Worm (Caenorhabditis elegans) whole organism, midembryonic: ENCODE results near the gene Y62E10A.3.

Experiments used
- T22C8.4 ChIP-seq: fragments of 200-800 bp; sonication (Bioruptor generic); IDR thresholded peaks from 2 replicates; pipeline ENCODE4 v1.3.6; 2022; ENCODE audit warnings: missing genetic modification characterization, missing compliant biosample characterization
- cog-1 ChIP-seq: sonication (generic microtip); optimal IDR thresholded peaks from 2 replicates; lab custom pipeline; 2016; ENCODE audit warnings: missing genetic modification characterization, missing compliant biosample characterization
- flt-1 ChIP-seq: fragments of 200-800 bp; sonication (Bioruptor generic); IDR thresholded peaks from 2 replicates; pipeline ENCODE4 v1.3.6; 2022; ENCODE audit warnings: missing genetic modification characterization, missing compliant biosample characterization
- klf-2 ChIP-seq: fragments of 200-800 bp; sonication (Bioruptor generic); conservative IDR thresholded peaks from 2 replicates; pipeline ENCODE4 v1.3.6; 2022; ENCODE audit warnings: missing genetic modification reagents, missing genetic modification characterization, missing compliant biosample characterization
- med-1 ChIP-seq: sonication (generic microtip); optimal IDR thresholded peaks from 2 replicates; lab custom pipeline; 2017; ENCODE audit warnings: missing genetic modification characterization, mild to moderate bottlenecking, missing compliant biosample characterization, antibody characterized with exemption, missing genetic modification reagents; ENCODE audit not compliant: insufficient read depth
- ref-1 ChIP-seq: fragments of 200-800 bp; sonication (Bioruptor generic); conservative IDR thresholded peaks from 2 replicates; pipeline ENCODE4 v1.3.6; 2022; ENCODE audit warnings: missing genetic modification reagents, missing genetic modification characterization, missing compliant biosample characterization
- tab-1 ChIP-seq: fragments of 200-800 bp; sonication (Bioruptor generic); IDR thresholded peaks from 2 replicates; pipeline ENCODE4 v1.3.6; 2022; ENCODE audit warnings: missing genetic modification characterization, missing compliant biosample characterization
- ztf-23 ChIP-seq: fragments of 200-800 bp; sonication (Bioruptor generic); IDR thresholded peaks from 2 replicates; pipeline ENCODE4 v1.3.6; 2022; ENCODE audit warnings: missing genetic modification reagents, missing genetic modification characterization, missing compliant biosample characterization
- ztf-29 ChIP-seq: fragments of 200-800 bp; sonication (Bioruptor generic); IDR thresholded peaks from 2 replicates; pipeline ENCODE4 v1.3.6; 2022; ENCODE audit warnings: missing genetic modification reagents, missing genetic modification characterization, missing compliant biosample characterization

Gene Y62E10A.3

ce11 chrIV:13348592-13348991 lies 11.5 kb downstream of the Y62E10A.3 start, which contains the start of gene W02A2.12:
W02A2.12 (minus strand) TSS chrIV:13348831.
- no peak for TF ChIP-seq cog-1
- no peak for TF ChIP-seq klf-2
- no peak for TF ChIP-seq med-1 (GFP tag; lab: Kevin White, UChicago)
- TF ChIP-seq T22C8.4 (GFP tag; lab: Robert Waterston, UW): no peak
- TF ChIP-seq flt-1 (GFP tag; lab: Robert Waterston, UW): no peak
- no peak for TF ChIP-seq ztf-23 (GFP tag; lab: Robert Waterston, UW)
- TF ChIP-seq ztf-29 (GFP tag; lab: Robert Waterston, UW): no peak
- no peak for TF ChIP-seq ref-1 (GFP tag; lab: Robert Waterston, UW)

- TF ChIP-seq klf-2 (no peak), cog-1 (no peak), ztf-23 (GFP tag; lab: Robert Waterston, UW) (no peak), ztf-29 (GFP tag; lab: Robert Waterston, UW) (no peak), T22C8.4 (GFP tag; lab: Robert Waterston, UW) (no peak), ref-1 (GFP tag; lab: Robert Waterston, UW) (no peak)
Observed at ce11 chrIV:13347232-13347715, 12.8 kb downstream of the Y62E10A.3 start, which contains the start of gene W02A2.9. W02A2.9 (plus strand) TSS chrIV:13347665.

ce11 chrIV:13346078-13346477 lies 14.0 kb downstream of the Y62E10A.3 start:
- TF ChIP-seq med-1 (GFP tag; lab: Kevin White, UChicago) (no peak), ref-1 (GFP tag; lab: Robert Waterston, UW) (no peak), tab-1 (GFP tag; lab: Robert Waterston, UW) (no peak)

ce11 chrIV:13342555-13342954 lies 17.5 kb downstream of the Y62E10A.3 start, which contains the start of gene W02A2.5:
W02A2.5 (plus strand) TSS chrIV:13342855.
- TF ChIP-seq tab-1 (GFP tag; lab: Robert Waterston, UW): no peak
- TF ChIP-seq klf-2: no peak
- TF ChIP-seq ref-1 (GFP tag; lab: Robert Waterston, UW): no peak
- TF ChIP-seq med-1 (GFP tag; lab: Kevin White, UChicago): no peak
- TF ChIP-seq T22C8.4 (GFP tag; lab: Robert Waterston, UW): no peak
- TF ChIP-seq flt-1 (GFP tag; lab: Robert Waterston, UW): no peak
- no peak for TF ChIP-seq ztf-29 (GFP tag; lab: Robert Waterston, UW)

- TF ChIP-seq klf-2 (no peak), cog-1 (no peak), T22C8.4 (GFP tag; lab: Robert Waterston, UW) (no peak), ref-1 (GFP tag; lab: Robert Waterston, UW) (no peak), flt-1 (GFP tag; lab: Robert Waterston, UW) (no peak), tab-1 (GFP tag; lab: Robert Waterston, UW) (no peak), med-1 (GFP tag; lab: Kevin White, UChicago) (no peak), ztf-23 (GFP tag; lab: Robert Waterston, UW) (no peak), ztf-29 (GFP tag; lab: Robert Waterston, UW) (no peak)
Observed at ce11 chrIV:13334287-13334686, 25.8 kb downstream of the Y62E10A.3 start.

ce11 chrIV:13331285-13331684 lies 28.8 kb downstream of the Y62E10A.3 start, which contains the start of gene pqn-74:
pqn-74 (minus strand) TSS chrIV:13331406.
- TF ChIP-seq klf-2: no peak
- TF ChIP-seq tab-1 (GFP tag; lab: Robert Waterston, UW): no peak
- TF ChIP-seq ztf-23 (GFP tag; lab: Robert Waterston, UW): no peak
- TF ChIP-seq ztf-29 (GFP tag; lab: Robert Waterston, UW): no peak
- no peak for TF ChIP-seq ref-1 (GFP tag; lab: Robert Waterston, UW)
- TF ChIP-seq cog-1: no peak
- no peak for TF ChIP-seq T22C8.4 (GFP tag; lab: Robert Waterston, UW)
- TF ChIP-seq med-1 (GFP tag; lab: Kevin White, UChicago): no peak
- TF ChIP-seq flt-1 (GFP tag; lab: Robert Waterston, UW): no peak

- TF ChIP-seq T22C8.4 (GFP tag; lab: Robert Waterston, UW) (no peak), ztf-29 (GFP tag; lab: Robert Waterston, UW) (no peak)
Observed at ce11 chrIV:13330547-13330946, 29.5 kb downstream of the Y62E10A.3 start.

ce11 chrIV:13328059-13328458 lies 32.0 kb downstream of the Y62E10A.3 start, which contains the start of gene far-6:
far-6 (plus strand) TSS chrIV:13328359.
- TF ChIP-seq ref-1 (GFP tag; lab: Robert Waterston, UW) (no peak), T22C8.4 (GFP tag; lab: Robert Waterston, UW) (no peak), tab-1 (GFP tag; lab: Robert Waterston, UW) (no peak), klf-2 (no peak), cog-1 (no peak), flt-1 (GFP tag; lab: Robert Waterston, UW) (no peak), ztf-23 (GFP tag; lab: Robert Waterston, UW) (no peak), med-1 (GFP tag; lab: Kevin White, UChicago) (no peak), ztf-29 (GFP tag; lab: Robert Waterston, UW) (no peak)

ce11 chrIV:13327064-13327463 lies 33.0 kb downstream of the Y62E10A.3 start:
- TF ChIP-seq T22C8.4 (GFP tag; lab: Robert Waterston, UW): no peak
- TF ChIP-seq ztf-29 (GFP tag; lab: Robert Waterston, UW): no peak
- no peak for TF ChIP-seq flt-1 (GFP tag; lab: Robert Waterston, UW)
- no peak for TF ChIP-seq tab-1 (GFP tag; lab: Robert Waterston, UW)
- TF ChIP-seq ztf-23 (GFP tag; lab: Robert Waterston, UW): no peak
- no peak for TF ChIP-seq klf-2
- no peak for TF ChIP-seq med-1 (GFP tag; lab: Kevin White, UChicago)
- no peak for TF ChIP-seq cog-1

ce11 chrIV:13323823-13324359 lies 36.2 kb downstream of the Y62E10A.3 start, which contains the start of gene fat-2:
fat-2 (plus strand) TSS chrIV:13323873.
- no peak for TF ChIP-seq flt-1 (GFP tag; lab: Robert Waterston, UW)
- no peak for TF ChIP-seq cog-1
- no peak for TF ChIP-seq T22C8.4 (GFP tag; lab: Robert Waterston, UW)
- no peak for TF ChIP-seq tab-1 (GFP tag; lab: Robert Waterston, UW)
- no peak for TF ChIP-seq ztf-29 (GFP tag; lab: Robert Waterston, UW)
- no peak for TF ChIP-seq med-1 (GFP tag; lab: Kevin White, UChicago)
- no peak for TF ChIP-seq ztf-23 (GFP tag; lab: Robert Waterston, UW)
- no peak for TF ChIP-seq ref-1 (GFP tag; lab: Robert Waterston, UW)
- no peak for TF ChIP-seq klf-2
